Worm (Caenorhabditis elegans) whole organism, young adult: Measurements from ENCODE around the gene nspb-12.

Source experiments
- F23B12.7 ChIP-seq: sonication (generic microtip); optimal IDR thresholded peaks from 2 replicates; lab custom pipeline; 2017; ENCODE audit warnings: missing genetic modification characterization, mild to moderate bottlenecking, missing compliant biosample characterization, antibody characterized with exemption, moderate library complexity; ENCODE audit not compliant: insufficient read depth
- F33H1.4 ChIP-seq: fragments of 200-800 bp; sonication (Bioruptor generic); IDR thresholded peaks from 2 replicates; pipeline ENCODE4 v1.3.6; 2022; ENCODE audit warnings: missing genetic modification reagents, missing genetic modification characterization, missing compliant biosample characterization
- F52B5.7 ChIP-seq: sonication (generic microtip); optimal IDR thresholded peaks from 2 replicates; lab custom pipeline; 2016; ENCODE audit warnings: mild to moderate bottlenecking, missing genetic modification characterization, missing compliant biosample characterization
- F57A8.1 ChIP-seq: fragments of 200-800 bp; sonication (Bioruptor generic); optimal IDR thresholded peaks from 2 replicates; lab custom pipeline; 2018; ENCODE audit warnings: mild to moderate bottlenecking, missing genetic modification characterization, moderate library complexity, missing compliant biosample characterization
- K12H6.12 ChIP-seq: fragments of 200-800 bp; sonication (Bioruptor generic); optimal IDR thresholded peaks from 2 replicates; lab custom pipeline; 2018; ENCODE audit warnings: mild to moderate bottlenecking, missing genetic modification characterization, missing compliant biosample characterization
- T26A5.8 ChIP-seq: sonication (generic microtip); optimal IDR thresholded peaks from 2 replicates; lab custom pipeline; 2016; ENCODE audit warnings: missing genetic modification characterization, missing compliant biosample characterization
- Y53F4B.3 ChIP-seq: fragments of 200-800 bp; sonication (Bioruptor generic); IDR thresholded peaks from 2 replicates; pipeline ENCODE4 v1.3.6; 2022; ENCODE audit warnings: missing genetic modification reagents, missing genetic modification characterization, missing compliant biosample characterization
- ama-1 ChIP-seq, 3 experiments: fragments of 150-350 bp in 1 of 3; sonication (generic microtip) in 2 of 3; optimal IDR thresholded peaks; 2 replicates each; lab custom pipeline; 2014 to 2018; ENCODE audit warnings: missing biosample characterization in 2 of 3, missing genetic modification characterization in 2 of 3, missing genetic modification reagents in 2 of 3
- aptf-3 ChIP-seq: fragments of 200-800 bp; sonication (Bioruptor generic); IDR thresholded peaks from 2 replicates; pipeline ENCODE4 v1.3.6; 2022; ENCODE audit warnings: missing genetic modification characterization, missing compliant biosample characterization
- atf-7 ChIP-seq: sonication (generic microtip); optimal IDR thresholded peaks from 2 replicates; lab custom pipeline; 2017; ENCODE audit warnings: mild to moderate bottlenecking, missing genetic modification characterization, missing compliant biosample characterization
- attf-5 ChIP-seq: fragments of 200-800 bp; sonication (Bioruptor generic); optimal IDR thresholded peaks from 2 replicates; lab custom pipeline; 2018; ENCODE audit warnings: mild to moderate bottlenecking, missing genetic modification characterization, missing compliant biosample characterization
- attf-6 ChIP-seq: fragments of 200-800 bp; sonication (Bioruptor generic); IDR thresholded peaks from 2 replicates; pipeline ENCODE4 v1.3.6; 2022; ENCODE audit warnings: missing genetic modification reagents, missing genetic modification characterization, missing compliant biosample characterization
- cebp-1 ChIP-seq, 2 experiments: fragments of 200-800 bp in 1 of 2; sonication (Bioruptor generic) in 1 of 2; sonication (generic microtip) in 1 of 2; IDR thresholded peaks in 1 of 2; optimal IDR thresholded peaks in 1 of 2; 2 replicates each; pipeline versions ENCODE4 v1.3.6 to Lab custom; 2017 to 2022; ENCODE audit warnings: missing compliant biosample characterization in 2 of 2, missing genetic modification characterization in 2 of 2, mild to moderate bottlenecking in 1 of 2, missing genetic modification reagents in 1 of 2, moderate library complexity in 1 of 2
- die-1 ChIP-seq: sonication (generic microtip); optimal IDR thresholded peaks from 2 replicates; lab custom pipeline; 2016; ENCODE audit warnings: missing genotype, mild to moderate bottlenecking, missing genetic modification characterization, missing compliant biosample characterization
- him-1 ChIP-seq: sonication (generic microtip); optimal IDR thresholded peaks from 2 replicates; lab custom pipeline; 2016; ENCODE audit warnings: missing genotype, missing genetic modification reagents, missing genetic modification characterization, missing compliant biosample characterization
- hmg-20 ChIP-seq: fragments of 200-800 bp; sonication (Bioruptor generic); IDR thresholded peaks from 2 replicates; pipeline ENCODE4 v1.3.6; 2022; ENCODE audit warnings: missing genetic modification reagents, missing genetic modification characterization, missing compliant biosample characterization
- lin-35 ChIP-seq, 3 experiments: fragments of 150-350 bp in 2 of 3; sonication (generic microtip) in 1 of 3; optimal IDR thresholded peaks; 2 replicates each; lab custom pipeline; 2014 to 2018; ENCODE audit warnings: missing biosample characterization in 3 of 3, missing genetic modification characterization in 3 of 3, missing genetic modification reagents in 3 of 3
- lsl-1 ChIP-seq: fragments of 200-800 bp; sonication (Bioruptor generic); optimal IDR thresholded peaks from 2 replicates; lab custom pipeline; 2018; ENCODE audit warnings: mild to moderate bottlenecking, missing genetic modification characterization, moderate library complexity, missing compliant biosample characterization
- madf-6 ChIP-seq: fragments of 200-800 bp; sonication (Bioruptor generic); IDR thresholded peaks from 2 replicates; pipeline ENCODE4 v1.3.6; 2022; ENCODE audit warnings: missing genetic modification reagents, missing genetic modification characterization, missing compliant biosample characterization
- madf-8 ChIP-seq: fragments of 200-800 bp; sonication (Bioruptor generic); conservative IDR thresholded peaks from 2 replicates; pipeline ENCODE4 v1.3.6; 2022; ENCODE audit warnings: missing genetic modification reagents, missing genetic modification characterization, missing compliant biosample characterization
- nfya-1 ChIP-seq: sonication (generic microtip); optimal IDR thresholded peaks from 2 replicates; lab custom pipeline; 2017; ENCODE audit warnings: antibody characterized with exemption, missing compliant biosample characterization, missing genetic modification characterization, borderline replicate concordance; ENCODE audit not compliant: insufficient read depth
- nfyb-1 ChIP-seq: fragments of 200-800 bp; sonication (Bioruptor generic); IDR thresholded peaks from 2 replicates; pipeline ENCODE4 v1.3.6; 2022; ENCODE audit warnings: missing genetic modification reagents, missing genetic modification characterization, missing compliant biosample characterization
- nhr-80 ChIP-seq: sonication (generic microtip); optimal IDR thresholded peaks from 2 replicates; lab custom pipeline; 2016; ENCODE audit warnings: missing genetic modification characterization, missing compliant biosample characterization
- repo-1 ChIP-seq: sonication (generic microtip); optimal IDR thresholded peaks from 2 replicates; lab custom pipeline; 2017; ENCODE audit warnings: mild to moderate bottlenecking, missing genetic modification characterization, missing compliant biosample characterization
- rpc-1 ChIP-seq, 2 experiments: fragments of 150-350 bp in 1 of 2; sonication (generic microtip) in 1 of 2; optimal IDR thresholded peaks; 2 replicates each; lab custom pipeline; 2014 to 2018; ENCODE audit warnings: missing biosample characterization in 1 of 2, missing genetic modification characterization in 1 of 2, missing genetic modification reagents in 1 of 2, missing genotype in 1 of 2
- snpc-1.3 ChIP-seq: sonication (generic microtip); optimal IDR thresholded peaks from 2 replicates; lab custom pipeline; 2017; ENCODE audit warnings: missing genetic modification characterization, mild to moderate bottlenecking, missing compliant biosample characterization, antibody characterized with exemption, moderate library complexity, missing genotype, missing genetic modification reagents; ENCODE audit not compliant: insufficient read depth
- somi-1 ChIP-seq: fragments of 200-800 bp; sonication (Bioruptor generic); optimal IDR thresholded peaks from 2 replicates; lab custom pipeline; 2018; ENCODE audit warnings: mild to moderate bottlenecking, missing genetic modification characterization, missing compliant biosample characterization
- tbp1 ChIP-seq: fragments of 200-800 bp; sonication (Bioruptor generic); optimal IDR thresholded peaks from 2 replicates; lab custom pipeline; 2018; ENCODE audit warnings: mild to moderate bottlenecking, missing genetic modification characterization, missing compliant biosample characterization
- tlf-1 ChIP-seq: fragments of 200-800 bp; sonication (Bioruptor generic); optimal IDR thresholded peaks from 2 replicates; lab custom pipeline; 2018; ENCODE audit warnings: mild to moderate bottlenecking, missing genetic modification characterization, missing compliant biosample characterization
- unc-130 ChIP-seq: sonication (generic microtip); optimal IDR thresholded peaks from 2 replicates; lab custom pipeline; 2016; ENCODE audit warnings: missing genetic modification reagents, missing genetic modification characterization, missing compliant biosample characterization
- xnd-1 ChIP-seq: sonication (generic microtip); optimal IDR thresholded peaks from 2 replicates; lab custom pipeline; 2016; ENCODE audit warnings: missing genotype, missing genetic modification reagents, missing genetic modification characterization, missing compliant biosample characterization
- ztf-22 ChIP-seq: fragments of 200-800 bp; sonication (Bioruptor generic); optimal IDR thresholded peaks from 2 replicates; lab custom pipeline; 2018; ENCODE audit warnings: mild to moderate bottlenecking, missing genetic modification characterization, moderate library complexity, missing compliant biosample characterization
- ztf-25 ChIP-seq: fragments of 200-800 bp; sonication (Bioruptor generic); IDR thresholded peaks from 2 replicates; pipeline ENCODE4 v1.3.6; 2022; ENCODE audit warnings: missing genetic modification reagents, missing genetic modification characterization, missing compliant biosample characterization

The nspb-12 gene

DNA sequence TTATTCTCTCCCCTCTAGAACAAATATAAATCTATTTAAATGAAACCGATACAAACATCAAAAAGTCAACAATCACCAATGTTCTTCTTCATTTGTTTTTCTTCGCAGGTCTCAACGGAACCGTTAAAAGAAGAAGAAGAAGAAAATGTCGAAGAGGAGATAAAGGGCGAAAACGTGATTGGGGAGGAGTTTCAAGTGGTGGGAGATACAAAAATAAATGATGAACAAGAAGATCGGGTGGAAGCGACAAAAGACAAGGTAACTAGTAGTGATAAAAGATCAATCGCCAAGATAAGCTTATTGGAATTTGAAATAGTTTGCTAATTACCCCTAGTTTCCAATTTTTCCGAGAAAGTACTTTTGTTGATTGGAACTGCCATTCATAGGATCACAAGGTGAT lies 18.4 kb downstream of the nspb-12 start:
- TF ChIP-seq rpc-1 (optimal IDR thresholded peaks at IDR 0.05; lab: Kevin White, UChicago) (no peak), rpc-1 (tag; optimal IDR thresholded peaks at IDR 0.05; lab: Kevin White, UChicago) (no peak), F52B5.7 (no peak)

- no peak for TF ChIP-seq attf-6
- peak; percentile 80 for TF ChIP-seq nhr-80 (tag; lab: Kevin White, UChicago)
- TF ChIP-seq nfya-1: no peak
Measured at ce11 chrIII:5546730-5547129, 21.8 kb downstream of the nspb-12 start, which contains the start of gene F09F7.5. F09F7.5 (plus strand) TSS chrIII:5546987.

- TF ChIP-seq cebp-1 (GFP tag; IDR thresholded peaks at IDR 0.05; lab: Robert Waterston, UW) (peak; percentile 61; the same call in 1 of the 2 replicates), cebp-1 (tag; optimal IDR thresholded peaks at IDR 0.05; lab: Kevin White, UChicago) (peak; percentile 92), die-1 (tag; lab: Kevin White, UChicago) (no peak)
Measured at ce11 chrIII:5546309-5546708, 22.3 kb downstream of the nspb-12 start.

- TF ChIP-seq lsl-1 (GFP tag; lab: Kevin White, UChicago) (peak; percentile 87), madf-8 (peak; percentile 44), F57A8.1 (GFP tag; lab: Kevin White, UChicago) (no peak), xnd-1 (tag; lab: Kevin White, UChicago) (peak; percentile 27), madf-6 (GFP tag; lab: Robert Waterston, UW) (peak; percentile 77)
- TF ChIP-seq, all 124 proteins: peak for 4
Measured at ce11 chrIII:5543727-5544345, 24.7 kb downstream of the nspb-12 start, which contains the start of gene D1044.1. D1044.1 (plus strand) TSS chrIII:5544295.

DNA sequence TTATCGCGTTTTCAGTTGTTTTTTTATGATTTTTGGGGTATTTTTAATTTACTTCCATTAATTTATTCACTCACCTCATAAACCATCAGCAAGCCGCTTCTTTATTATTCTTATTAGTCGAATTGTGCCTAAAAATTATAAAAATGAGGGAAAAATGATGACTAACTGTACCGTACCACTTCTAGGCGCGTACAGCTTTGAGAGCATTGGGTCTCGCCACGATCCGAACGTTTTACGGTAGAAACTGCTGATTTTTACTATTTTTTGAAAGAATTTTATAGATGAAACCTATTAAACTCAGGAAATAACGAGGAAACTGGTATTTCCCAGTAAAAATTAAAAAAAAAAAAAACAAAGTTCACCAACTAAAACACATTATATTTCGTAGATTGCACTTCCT lies 25.5 kb downstream of the nspb-12 start, which contains the start of gene D1044.6:
TSS of gene D1044.6 (minus strand) at position 128 of the 400 bp plus-strand sequence.
- no peak for TF ChIP-seq attf-5 (GFP tag; lab: Kevin White, UChicago)
- TF ChIP-seq madf-6 (GFP tag; lab: Robert Waterston, UW): peak; percentile 78
- TF ChIP-seq K12H6.12 (tag; lab: Kevin White, UChicago): no peak
- TF ChIP-seq tbp1: no peak
- no peak for TF ChIP-seq F23B12.7 (tag; lab: Kevin White, UChicago)
- no peak for TF ChIP-seq unc-130 (GFP tag; lab: Kevin White, UChicago)
- no peak for TF ChIP-seq Y53F4B.3 (GFP tag; lab: Robert Waterston, UW)
- TF ChIP-seq madf-8: peak; percentile 49
- no peak for TF ChIP-seq nfyb-1
- peak; percentile 81 for TF ChIP-seq F33H1.4 (GFP tag; lab: Robert Waterston, UW)
- TF ChIP-seq lin-35 (GFP tag; optimal IDR thresholded peaks at IDR 0.05; lab: Kevin White, UChicago): no peak
- no peak for TF ChIP-seq ztf-25
- TF ChIP-seq lsl-1 (GFP tag; lab: Kevin White, UChicago): peak; percentile 79
- no peak for TF ChIP-seq hmg-20 (GFP tag; lab: Robert Waterston, UW)
- TF ChIP-seq T26A5.8 (tag; lab: Kevin White, UChicago): no peak
- peak; percentile 2 for TF ChIP-seq snpc-1.3 (tag; lab: Kevin White, UChicago)
- no peak for TF ChIP-seq ama-1 (optimal IDR thresholded peaks at IDR 0.05; lab: Kevin White, UChicago)
- no peak for TF ChIP-seq ama-1 (GFP tag; optimal IDR thresholded peaks at IDR 0.05; lab: Kevin White, UChicago)
- no peak for TF ChIP-seq somi-1 (GFP tag; lab: Kevin White, UChicago)
- no peak for TF ChIP-seq repo-1 (tag; lab: Kevin White, UChicago)
- TF ChIP-seq ztf-22: no peak
- TF ChIP-seq xnd-1 (tag; lab: Kevin White, UChicago): peak; percentile 71
- no peak for TF ChIP-seq him-1 (tag; lab: Kevin White, UChicago)
- no peak for TF ChIP-seq aptf-3 (GFP tag; lab: Robert Waterston, UW)
- no peak for TF ChIP-seq tlf-1 (GFP tag; lab: Kevin White, UChicago)
- no peak for TF ChIP-seq atf-7 (tag; lab: Kevin White, UChicago)
- TF ChIP-seq nhr-80 (tag; lab: Kevin White, UChicago): peak; percentile 8
